Fruit fly (Drosophila melanogaster) whole organism: ENCODE results near the gene Dph4.

Source experiments
- CG8478 ChIP-seq: fragments of >200 bp; optimal IDR thresholded peaks from 2 replicates; lab custom pipeline; 2018; ENCODE audit warnings: inconsistent platforms
- Dll ChIP-seq: fragments of >200 bp; optimal IDR thresholded peaks from 2 replicates; lab custom pipeline; 2017
- EcR ChIP-seq, 2 experiments: fragments of >200 bp; optimal IDR thresholded peaks; 2 replicates each; lab custom pipeline; 2017; ENCODE audit warnings: missing biosample characterization in 2 of 2, missing genetic modification characterization in 2 of 2, missing genetic modification reagents in 2 of 2
- pan ChIP-seq: fragments of >200 bp; optimal IDR thresholded peaks from 2 replicates; lab custom pipeline; 2017
- psq ChIP-seq: fragments of >200 bp; optimal IDR thresholded peaks from 2 replicates; lab custom pipeline; 2017
- usp ChIP-seq: fragments of >200 bp; optimal IDR thresholded peaks from 2 replicates; lab custom pipeline; 2017; ENCODE audit warnings: missing biosample characterization, missing genetic modification characterization, mixed read lengths

Gene Dph4

dm6 chr3R:5633437-5633836, 9.5 kb upstream of the Dph4 start, which contains the start of gene CG12171:
Gene CG12171 (plus strand): TSS chr3R:5633627.
- TF ChIP-seq CG8478 (lab: Kevin White, UChicago) (no peak), EcR (GFP tag; optimal IDR thresholded peaks at IDR 0.05; lab: Kevin White, UChicago) (no peak), pan (lab: Kevin White, UChicago) (no peak), psq (lab: Kevin White, UChicago) (no peak), Dll (lab: Kevin White, UChicago) (no peak), usp (GFP tag; lab: Kevin White, UChicago) (no peak)

- TF ChIP-seq CG8478 (lab: Kevin White, UChicago) (no peak), Dll (lab: Kevin White, UChicago) (no peak), psq (lab: Kevin White, UChicago) (no peak), EcR (GFP tag; optimal IDR thresholded peaks at IDR 0.05; lab: Kevin White, UChicago) (no peak), pan (lab: Kevin White, UChicago) (no peak), usp (GFP tag; lab: Kevin White, UChicago) (no peak)
Measured at dm6 chr3R:5632182-5632581, 8.3 kb upstream of the Dph4 start, which contains the start of gene CG31549. Gene CG31549 (plus strand): TSS chr3R:5632192.

- TF ChIP-seq psq (lab: Kevin White, UChicago) = no peak
- no peak for TF ChIP-seq EcR (GFP tag; optimal IDR thresholded peaks at IDR 0.05; lab: Kevin White, UChicago)
- TF ChIP-seq usp (GFP tag; lab: Kevin White, UChicago) = no peak
- no peak for TF ChIP-seq CG8478 (lab: Kevin White, UChicago)
- TF ChIP-seq Dll (lab: Kevin White, UChicago) = no peak
- TF ChIP-seq pan (lab: Kevin White, UChicago) = no peak
Measured at dm6 chr3R:5627552-5627951, 3.6 kb upstream of the Dph4 start, which contains the start of gene CG31551. Gene CG31551 (plus strand): TSS chr3R:5627852.

dm6 chr3R:5622985-5623630, 817 bp downstream of the Dph4 start:
- TF ChIP-seq psq (lab: Kevin White, UChicago) = no peak
- no peak for TF ChIP-seq Dll (lab: Kevin White, UChicago)
- no peak for TF ChIP-seq EcR (GFP tag; optimal IDR thresholded peaks at IDR 0.05; lab: Kevin White, UChicago)
- no peak for TF ChIP-seq usp (GFP tag; lab: Kevin White, UChicago)
- no peak for TF ChIP-seq CG8478 (lab: Kevin White, UChicago)
- TF ChIP-seq pan (lab: Kevin White, UChicago) = no peak

- TF ChIP-seq Dll (lab: Kevin White, UChicago) = no peak
- TF ChIP-seq usp (GFP tag; lab: Kevin White, UChicago) = no peak
Measured at dm6 chr3R:5622406-5622752, 1.5 kb downstream of the Dph4 start.

dm6 chr3R:5621714-5622405, 2.1 kb downstream of the Dph4 start:
- TF ChIP-seq Dll (lab: Kevin White, UChicago) = no peak
- TF ChIP-seq CG8478 (lab: Kevin White, UChicago) = no peak
- no peak for TF ChIP-seq psq (lab: Kevin White, UChicago)
- TF ChIP-seq pan (lab: Kevin White, UChicago) = no peak
- no peak for TF ChIP-seq EcR (GFP tag; optimal IDR thresholded peaks at IDR 0.05; lab: Kevin White, UChicago)
- no peak for TF ChIP-seq usp (GFP tag; lab: Kevin White, UChicago)

dm6 chr3R:5620387-5620956, 3.5 kb downstream of the Dph4 start:
- no peak for TF ChIP-seq Dll (lab: Kevin White, UChicago)

- TF ChIP-seq psq (lab: Kevin White, UChicago) (no peak), EcR (GFP tag; optimal IDR thresholded peaks at IDR 0.05; lab: Kevin White, UChicago) (no peak), CG8478 (lab: Kevin White, UChicago) (no peak), pan (lab: Kevin White, UChicago) (no peak), usp (GFP tag; lab: Kevin White, UChicago) (no peak), Dll (lab: Kevin White, UChicago) (no peak)
Measured at dm6 chr3R:5617923-5618623, 5.9 kb downstream of the Dph4 start.

dm6 chr3R:5615484-5615883, 8.4 kb downstream of the Dph4 start:
- TF ChIP-seq Dll (lab: Kevin White, UChicago) = no peak
- no peak for TF ChIP-seq usp (GFP tag; lab: Kevin White, UChicago)
- no peak for TF ChIP-seq pan (lab: Kevin White, UChicago)
- TF ChIP-seq EcR (GFP tag; optimal IDR thresholded peaks at IDR 0.05; lab: Kevin White, UChicago) = no peak
- TF ChIP-seq psq (lab: Kevin White, UChicago) = no peak
- TF ChIP-seq CG8478 (lab: Kevin White, UChicago) = no peak

- TF ChIP-seq EcR (GFP tag; optimal IDR thresholded peaks at IDR 0.05; lab: Kevin White, UChicago) (no peak), usp (GFP tag; lab: Kevin White, UChicago) (no peak), Dll (lab: Kevin White, UChicago) (no peak), psq (lab: Kevin White, UChicago) (no peak), CG8478 (lab: Kevin White, UChicago) (no peak), pan (lab: Kevin White, UChicago) (no peak)
Measured at dm6 chr3R:5613114-5613443, 10.8 kb downstream of the Dph4 start, which contains the start of gene Atu. Gene Atu (plus strand): TSS chr3R:5613358.
